Worm (Caenorhabditis elegans) whole organism, late embryonic: ENCODE data around the gene vab-2.
A peak's percentile ranks its signal among the peaks of the same experiment; 100 is the strongest.

Experiments used
- C08G9.2 ChIP-seq: sonication (generic microtip); optimal IDR thresholded peaks from 2 replicates; lab custom pipeline; 2016; ENCODE audit warnings: mild to moderate bottlenecking, missing genetic modification characterization, moderate library complexity, missing compliant biosample characterization
- C38D4.7 ChIP-seq: fragments of 200-800 bp; sonication (Bioruptor generic); optimal IDR thresholded peaks from 2 replicates; lab custom pipeline; 2018; ENCODE audit warnings: mild to moderate bottlenecking, missing genetic modification characterization, moderate library complexity, missing compliant biosample characterization
- K02D7.2 ChIP-seq: sonication (generic microtip); optimal IDR thresholded peaks from 2 replicates; lab custom pipeline; 2017; ENCODE audit warnings: mild to moderate bottlenecking, missing genetic modification characterization, missing compliant biosample characterization
- K09A11.1 ChIP-seq: sonication (generic microtip); optimal IDR thresholded peaks from 2 replicates; lab custom pipeline; 2017; ENCODE audit warnings: antibody characterized with exemption, mild to moderate bottlenecking, missing genetic modification characterization, missing compliant biosample characterization; ENCODE audit not compliant: insufficient read depth
- Y22D7AL.16 ChIP-seq: sonication (generic microtip); optimal IDR thresholded peaks from 2 replicates; lab custom pipeline; 2016; ENCODE audit warnings: missing genetic modification characterization, missing compliant biosample characterization
- ahr-1 ChIP-seq: sonication (generic microtip); optimal IDR thresholded peaks from 2 replicates; lab custom pipeline; 2016; ENCODE audit warnings: missing genetic modification characterization, missing compliant biosample characterization
- ceh-18 ChIP-seq: sonication (generic microtip); optimal IDR thresholded peaks from 2 replicates; lab custom pipeline; 2016; ENCODE audit warnings: missing genetic modification characterization, missing compliant biosample characterization
- ceh-19 ChIP-seq: fragments of 200-800 bp; sonication (Bioruptor generic); optimal IDR thresholded peaks from 2 replicates; lab custom pipeline; 2018; ENCODE audit warnings: mild to moderate bottlenecking, missing genetic modification characterization, missing compliant biosample characterization
- ceh-2 ChIP-seq: sonication (generic microtip); optimal IDR thresholded peaks from 2 replicates; lab custom pipeline; 2016; ENCODE audit warnings: missing genotype, missing genetic modification characterization, missing compliant biosample characterization
- ceh-24 ChIP-seq: sonication (generic microtip); optimal IDR thresholded peaks from 2 replicates; lab custom pipeline; 2016; ENCODE audit warnings: mild to moderate bottlenecking, missing genetic modification characterization, missing compliant biosample characterization
- ceh-31 ChIP-seq: sonication (generic microtip); optimal IDR thresholded peaks from 2 replicates; lab custom pipeline; 2016; ENCODE audit warnings: missing genetic modification characterization, missing compliant biosample characterization
- ceh-34 ChIP-seq: sonication (generic microtip); optimal IDR thresholded peaks from 2 replicates; lab custom pipeline; 2016; ENCODE audit warnings: mild to moderate bottlenecking, missing genetic modification characterization, missing compliant biosample characterization
- ceh-45 ChIP-seq: fragments of 200-800 bp; sonication (Bioruptor generic); IDR thresholded peaks from 2 replicates; pipeline ENCODE4 v1.3.6; 2022; ENCODE audit warnings: missing genetic modification reagents, missing genetic modification characterization, missing compliant biosample characterization
- ceh-48 ChIP-seq: sonication (generic microtip); optimal IDR thresholded peaks from 2 replicates; lab custom pipeline; 2016; ENCODE audit warnings: missing genetic modification characterization, inconsistent platforms, missing compliant biosample characterization
- ceh-9 ChIP-seq: sonication (generic microtip); optimal IDR thresholded peaks from 2 replicates; lab custom pipeline; 2016; ENCODE audit warnings: mild to moderate bottlenecking, missing genetic modification characterization, inconsistent platforms, missing compliant biosample characterization
- dve-1 ChIP-seq: sonication (generic microtip); optimal IDR thresholded peaks from 2 replicates; lab custom pipeline; 2017; ENCODE audit warnings: antibody characterized with exemption, mild to moderate bottlenecking, missing genetic modification characterization, missing compliant biosample characterization
- elt-4 ChIP-seq: sonication (generic microtip); optimal IDR thresholded peaks from 2 replicates; lab custom pipeline; 2016; ENCODE audit warnings: missing genetic modification characterization, missing compliant biosample characterization
- ets-4 ChIP-seq: sonication (generic microtip); optimal IDR thresholded peaks from 2 replicates; lab custom pipeline; 2016; ENCODE audit warnings: missing genetic modification characterization, missing compliant biosample characterization
- eyg-1 ChIP-seq: sonication (generic microtip); optimal IDR thresholded peaks from 2 replicates; lab custom pipeline; 2016; ENCODE audit warnings: missing genotype, missing genetic modification characterization, missing compliant biosample characterization
- fax-1 ChIP-seq: sonication (generic microtip); optimal IDR thresholded peaks from 2 replicates; lab custom pipeline; 2016; ENCODE audit warnings: missing genotype, missing genetic modification characterization, missing compliant biosample characterization
- fkh-6 ChIP-seq: sonication (generic microtip); optimal IDR thresholded peaks from 2 replicates; lab custom pipeline; 2016; ENCODE audit warnings: missing genetic modification characterization, missing compliant biosample characterization
- hlh-30 ChIP-seq: sonication (generic microtip); optimal IDR thresholded peaks from 2 replicates; lab custom pipeline; 2017; ENCODE audit warnings: antibody characterized with exemption, missing genetic modification characterization, missing compliant biosample characterization; ENCODE audit not compliant: insufficient read depth
- hlh-6 ChIP-seq: sonication (generic microtip); optimal IDR thresholded peaks from 2 replicates; lab custom pipeline; 2016; ENCODE audit warnings: missing genotype, missing genetic modification characterization, missing compliant biosample characterization
- mec-3 ChIP-seq: sonication (generic microtip); optimal IDR thresholded peaks from 2 replicates; lab custom pipeline; 2016; ENCODE audit warnings: borderline replicate concordance, missing genetic modification characterization, missing compliant biosample characterization
- nfya-1 ChIP-seq: sonication (generic microtip); optimal IDR thresholded peaks from 2 replicates; lab custom pipeline; 2017; ENCODE audit warnings: missing genetic modification characterization, mild to moderate bottlenecking, missing compliant biosample characterization, antibody characterized with exemption, moderate library complexity
- pag-3 ChIP-seq: sonication (generic microtip); optimal IDR thresholded peaks from 2 replicates; lab custom pipeline; 2016; ENCODE audit warnings: missing compliant biosample characterization, missing genetic modification characterization, borderline replicate concordance
- pat-9 ChIP-seq: fragments of 200-800 bp; sonication (Bioruptor generic); optimal IDR thresholded peaks from 2 replicates; lab custom pipeline; 2018; ENCODE audit warnings: mild to moderate bottlenecking, missing genetic modification characterization, moderate library complexity, missing compliant biosample characterization
- pax-1 ChIP-seq: fragments of 150-350 bp; optimal IDR thresholded peaks from 2 replicates; lab custom pipeline; 2014; ENCODE audit warnings: missing biosample characterization, missing genetic modification characterization
- pha-2 ChIP-seq: sonication (generic microtip); optimal IDR thresholded peaks from 2 replicates; lab custom pipeline; 2017; ENCODE audit warnings: mild to moderate bottlenecking, missing genetic modification characterization, missing compliant biosample characterization
- pha-4 ChIP-seq: fragments of 150-350 bp; optimal IDR thresholded peaks from 2 replicates; lab custom pipeline; 2018; ENCODE audit warnings: missing biosample characterization, missing genetic modification reagents, missing genetic modification characterization
- pqm-1 ChIP-seq: sonication (generic microtip); optimal IDR thresholded peaks from 2 replicates; lab custom pipeline; 2016; ENCODE audit warnings: missing genetic modification characterization, missing compliant biosample characterization
- ref-2 ChIP-seq: sonication (generic microtip); optimal IDR thresholded peaks from 2 replicates; lab custom pipeline; 2016; ENCODE audit warnings: missing genetic modification characterization, missing compliant biosample characterization
- rnt-1 ChIP-seq: sonication (generic microtip); optimal IDR thresholded peaks from 2 replicates; lab custom pipeline; 2016; ENCODE audit warnings: missing genetic modification characterization, missing compliant biosample characterization
- sdc-2 ChIP-seq: sonication (generic microtip); optimal IDR thresholded peaks from 2 replicates; lab custom pipeline; 2016; ENCODE audit warnings: missing genotype, missing genetic modification characterization, missing compliant biosample characterization
- sox-2 ChIP-seq: fragments of 200-800 bp; sonication (Bioruptor generic); IDR thresholded peaks from 2 replicates; pipeline ENCODE4 v1.3.6; 2022; ENCODE audit warnings: missing genetic modification reagents, missing genetic modification characterization, missing compliant biosample characterization
- sox-4 ChIP-seq: sonication (generic microtip); optimal IDR thresholded peaks from 2 replicates; lab custom pipeline; 2017; ENCODE audit warnings: mild to moderate bottlenecking, missing genetic modification characterization, inconsistent platforms, missing compliant biosample characterization
- tbx-2 ChIP-seq: sonication (generic microtip); optimal IDR thresholded peaks from 2 replicates; lab custom pipeline; 2016; ENCODE audit warnings: missing genetic modification characterization, missing compliant biosample characterization
- ttx-3 ChIP-seq: sonication (generic microtip); optimal IDR thresholded peaks from 2 replicates; lab custom pipeline; 2016; ENCODE audit warnings: missing genetic modification reagents, missing genetic modification characterization, missing compliant biosample characterization
- unc-42 ChIP-seq: sonication (generic microtip); optimal IDR thresholded peaks from 2 replicates; lab custom pipeline; 2016; ENCODE audit warnings: missing genotype, missing genetic modification characterization, missing compliant biosample characterization
- unc-55 ChIP-seq: sonication (generic microtip); optimal IDR thresholded peaks from 2 replicates; lab custom pipeline; 2017; ENCODE audit warnings: missing biosample characterization, missing genetic modification reagents, missing genetic modification characterization
- zip-5 ChIP-seq: sonication (generic microtip); optimal IDR thresholded peaks from 2 replicates; lab custom pipeline; 2016; ENCODE audit warnings: missing genetic modification characterization, missing compliant biosample characterization

Gene vab-2

ce11 chrIV:3745806-3746205, 20.8 kb downstream of the vab-2 start:
- TF ChIP-seq C08G9.2: no peak
- no peak for TF ChIP-seq zip-5 (tag; lab: Kevin White, UChicago)
- TF ChIP-seq ceh-9 (tag; lab: Kevin White, UChicago): no peak
- no peak for TF ChIP-seq ceh-24

- TF ChIP-seq ceh-45: no peak
Observed at ce11 chrIV:3743748-3744147, 22.9 kb downstream of the vab-2 start, which contains the start of gene siah-1. Gene siah-1, plus strand, starts transcription at chrIV:3744048.

- TF ChIP-seq eyg-1 (tag; lab: Kevin White, UChicago) (no peak), K02D7.2 (tag; lab: Kevin White, UChicago) (no peak), ceh-31 (tag; lab: Kevin White, UChicago) (peak; percentile 72), hlh-30 (tag; lab: Kevin White, UChicago) (peak; percentile 95), pha-4 (no peak), dve-1 (peak; percentile 47), fkh-6 (tag; lab: Kevin White, UChicago) (no peak), pat-9 (no peak), ahr-1 (tag; lab: Kevin White, UChicago) (no peak), K09A11.1 (peak; percentile 52), sdc-2 (peak; percentile 11), ceh-19 (GFP tag; lab: Kevin White, UChicago) (peak; percentile 32), nfya-1 (tag; lab: Kevin White, UChicago) (peak; percentile 94), ceh-18 (tag; lab: Kevin White, UChicago) (peak; percentile 78), unc-55 (peak; percentile 95), ref-2 (peak; percentile 26), sox-2 (GFP tag; lab: Robert Waterston, UW) (no peak), Y22D7AL.16 (tag; lab: Kevin White, UChicago) (no peak), elt-4 (tag; lab: Kevin White, UChicago) (no peak), unc-42 (tag; lab: Kevin White, UChicago) (peak; percentile 60), ceh-34 (tag; lab: Kevin White, UChicago) (peak; percentile 48), rnt-1 (tag; lab: Kevin White, UChicago) (peak; percentile 14), pax-1 (tag; lab: Kevin White, UChicago) (peak; percentile 39), tbx-2 (tag; lab: Kevin White, UChicago) (peak; percentile 64), ceh-48 (peak; percentile 87), ceh-2 (tag; lab: Kevin White, UChicago) (peak; percentile 42), fax-1 (tag; lab: Kevin White, UChicago) (no peak), sox-4 (tag; lab: Kevin White, UChicago) (no peak), mec-3 (tag; lab: Kevin White, UChicago) (no peak), pag-3 (tag; lab: Kevin White, UChicago) (no peak), ets-4 (tag; lab: Kevin White, UChicago) (no peak), hlh-6 (tag; lab: Kevin White, UChicago) (no peak), C38D4.7 (GFP tag; lab: Kevin White, UChicago) (no peak), ttx-3 (tag; lab: Kevin White, UChicago) (no peak), pqm-1 (tag; lab: Kevin White, UChicago) (no peak), pha-2 (tag; lab: Kevin White, UChicago) (no peak)
Observed at ce11 chrIV:3742426-3742839, 24.2 kb downstream of the vab-2 start.
